Fruit fly (Drosophila melanogaster) whole organism: Measurements from ENCODE around the gene CG32445.

Source experiments
- CG8478 ChIP-seq: fragments of >200 bp; optimal IDR thresholded peaks from 2 replicates; lab custom pipeline; 2018; ENCODE audit warnings: inconsistent platforms
- Dll ChIP-seq: fragments of >200 bp; optimal IDR thresholded peaks from 2 replicates; lab custom pipeline; 2017
- EcR ChIP-seq, 2 experiments: fragments of >200 bp; optimal IDR thresholded peaks; 2 replicates each; lab custom pipeline; 2017; ENCODE audit warnings: missing biosample characterization in 2 of 2, missing genetic modification characterization in 2 of 2, missing genetic modification reagents in 2 of 2
- pan ChIP-seq: fragments of >200 bp; optimal IDR thresholded peaks from 2 replicates; lab custom pipeline; 2017
- psq ChIP-seq: fragments of >200 bp; optimal IDR thresholded peaks from 2 replicates; lab custom pipeline; 2017
- usp ChIP-seq: fragments of >200 bp; optimal IDR thresholded peaks from 2 replicates; lab custom pipeline; 2017; ENCODE audit warnings: missing biosample characterization, missing genetic modification characterization, mixed read lengths

CG32445 gene

dm6 chr3L:21639059-21639458 lies at the start of gene CG32445:
Gene CG32445, plus strand, starts transcription at chr3L:21639359.
- TF ChIP-seq psq (lab: Kevin White, UChicago) = no peak
- no peak for TF ChIP-seq Dll (lab: Kevin White, UChicago)
- no peak for TF ChIP-seq EcR (GFP tag; optimal IDR thresholded peaks at IDR 0.05; lab: Kevin White, UChicago)
- no peak for TF ChIP-seq usp (GFP tag; lab: Kevin White, UChicago)
- TF ChIP-seq CG8478 = no peak
- no peak for TF ChIP-seq pan (lab: Kevin White, UChicago)

- no peak for TF ChIP-seq CG8478
- TF ChIP-seq EcR (GFP tag; optimal IDR thresholded peaks at IDR 0.05; lab: Kevin White, UChicago) = no peak
- TF ChIP-seq Dll (lab: Kevin White, UChicago) = no peak
- no peak for TF ChIP-seq usp (GFP tag; lab: Kevin White, UChicago)
- no peak for TF ChIP-seq psq (lab: Kevin White, UChicago)
- no peak for TF ChIP-seq pan (lab: Kevin White, UChicago)
Measured at dm6 chr3L:21591247-21591646, 47.9 kb upstream of the CG32445 start.

dm6 chr3L:21594408-21594807 lies 44.8 kb upstream of the CG32445 start:
- TF ChIP-seq pan (lab: Kevin White, UChicago) (no peak), usp (GFP tag; lab: Kevin White, UChicago) (no peak), Dll (lab: Kevin White, UChicago) (no peak), psq (lab: Kevin White, UChicago) (no peak), EcR (GFP tag; optimal IDR thresholded peaks at IDR 0.05; lab: Kevin White, UChicago) (no peak)

- no peak for TF ChIP-seq psq (lab: Kevin White, UChicago)
- TF ChIP-seq pan (lab: Kevin White, UChicago) = no peak
- TF ChIP-seq CG8478 = no peak
- TF ChIP-seq Dll (lab: Kevin White, UChicago) = no peak
- TF ChIP-seq EcR (GFP tag; optimal IDR thresholded peaks at IDR 0.05; lab: Kevin White, UChicago) = no peak
- TF ChIP-seq usp (GFP tag; lab: Kevin White, UChicago) = no peak
Measured at dm6 chr3L:21598337-21598736, 40.8 kb upstream of the CG32445 start.

- TF ChIP-seq pan (lab: Kevin White, UChicago) = no peak
- TF ChIP-seq EcR (GFP tag; optimal IDR thresholded peaks at IDR 0.05; lab: Kevin White, UChicago) = no peak
- TF ChIP-seq psq (lab: Kevin White, UChicago) = no peak
- no peak for TF ChIP-seq CG8478
- TF ChIP-seq usp (GFP tag; lab: Kevin White, UChicago) = no peak
- TF ChIP-seq Dll (lab: Kevin White, UChicago) = no peak
Measured at dm6 chr3L:21602275-21602674, 36.9 kb upstream of the CG32445 start.

- TF ChIP-seq usp (GFP tag; lab: Kevin White, UChicago) (no peak), psq (lab: Kevin White, UChicago) (no peak), pan (lab: Kevin White, UChicago) (no peak), EcR (GFP tag; optimal IDR thresholded peaks at IDR 0.05; lab: Kevin White, UChicago) (no peak), CG8478 (no peak)
Measured at dm6 chr3L:21604265-21604664, 34.9 kb upstream of the CG32445 start.

dm6 chr3L:21610535-21610934 lies 28.6 kb upstream of the CG32445 start:
- no peak for TF ChIP-seq Dll (lab: Kevin White, UChicago)
- no peak for TF ChIP-seq psq (lab: Kevin White, UChicago)
- no peak for TF ChIP-seq pan (lab: Kevin White, UChicago)
- no peak for TF ChIP-seq EcR (GFP tag; optimal IDR thresholded peaks at IDR 0.05; lab: Kevin White, UChicago)
- TF ChIP-seq usp (GFP tag; lab: Kevin White, UChicago) = no peak
- TF ChIP-seq CG8478 = no peak

dm6 chr3L:21617354-21617753 lies 21.8 kb upstream of the CG32445 start, which contains the start of the genes S1P and CG11307:
Gene S1P, minus strand, starts transcription at chr3L:21617376.
Gene CG11307, plus strand, starts transcription at chr3L:21617623.
- TF ChIP-seq usp (GFP tag; lab: Kevin White, UChicago) (no peak), EcR (GFP tag; optimal IDR thresholded peaks at IDR 0.05; lab: Kevin White, UChicago) (no peak), pan (lab: Kevin White, UChicago) (no peak), psq (lab: Kevin White, UChicago) (no peak), CG8478 (no peak), Dll (lab: Kevin White, UChicago) (no peak)

- no peak for TF ChIP-seq psq (lab: Kevin White, UChicago)
- TF ChIP-seq CG8478 = no peak
- TF ChIP-seq pan (lab: Kevin White, UChicago) = no peak
- no peak for TF ChIP-seq Dll (lab: Kevin White, UChicago)
- TF ChIP-seq usp (GFP tag; lab: Kevin White, UChicago) = no peak
- no peak for TF ChIP-seq EcR (GFP tag; optimal IDR thresholded peaks at IDR 0.05; lab: Kevin White, UChicago)
Measured at dm6 chr3L:21625547-21625946, 13.6 kb upstream of the CG32445 start, which contains the start of the genes CG7166 and Alg11. Gene CG7166, minus strand, starts transcription at chr3L:21625647. Gene Alg11, plus strand, starts transcription at chr3L:21625806.

- TF ChIP-seq usp (GFP tag; lab: Kevin White, UChicago) (no peak), EcR (GFP tag; optimal IDR thresholded peaks at IDR 0.05; lab: Kevin White, UChicago) (no peak), CG8478 (no peak), pan (lab: Kevin White, UChicago) (no peak), psq (lab: Kevin White, UChicago) (no peak), Dll (lab: Kevin White, UChicago) (no peak)
Measured at dm6 chr3L:21626036-21626614, 13.0 kb upstream of the CG32445 start.

dm6 chr3L:21634152-21634689 lies 4.9 kb upstream of the CG32445 start, which contains the start of gene MED1:
Gene MED1, minus strand, starts transcription at chr3L:21634446.
- TF ChIP-seq CG8478 (no peak), psq (lab: Kevin White, UChicago) (no peak), pan (lab: Kevin White, UChicago) (no peak), EcR (GFP tag; optimal IDR thresholded peaks at IDR 0.05; lab: Kevin White, UChicago) (no peak)

dm6 chr3L:21635208-21635607 lies 4.0 kb upstream of the CG32445 start, which contains the start of gene ORMDL:
Gene ORMDL, plus strand, starts transcription at chr3L:21635305.
- TF ChIP-seq CG8478 = no peak
